Fruit fly (Drosophila melanogaster) whole organism, embryonic: ENCODE measurements around the gene CG16717.

Source experiments
- CG10209 ChIP-seq: fragments of 200-800 bp; sonication (Bioruptor generic); optimal IDR thresholded peaks from 3 replicates; lab custom pipeline; 2017; ENCODE audit warnings: missing biosample characterization, mild to moderate bottlenecking, missing genetic modification characterization, missing genetic modification reagents
- CG11398 ChIP-seq: fragments of 200-800 bp; sonication (Bioruptor generic); optimal IDR thresholded peaks from 2 replicates; lab custom pipeline; 2016; ENCODE audit warnings: missing biosample characterization, missing genetic modification characterization
- CG12219 ChIP-seq: fragments of 200-800 bp; sonication (Bioruptor generic); optimal IDR thresholded peaks from 3 replicates; lab custom pipeline; 2018; ENCODE audit warnings: missing biosample characterization, mild to moderate bottlenecking, missing genetic modification characterization
- CG13894 ChIP-seq: fragments of 200-800 bp; sonication (Bioruptor generic); optimal IDR thresholded peaks from 3 replicates; lab custom pipeline; 2018; ENCODE audit warnings: missing biosample characterization, mild to moderate bottlenecking, missing genetic modification characterization, moderate library complexity
- CG14050 ChIP-seq: fragments of 200-800 bp; sonication (Bioruptor generic); IDR thresholded peaks from 3 replicates; pipeline ENCODE4 v1.3.6; 2022; ENCODE audit warnings: missing biosample characterization, missing genetic modification characterization
- CG14441 ChIP-seq: fragments of 200-800 bp; sonication (Bioruptor generic); IDR thresholded peaks from 2 replicates; pipeline ENCODE4 v1.3.6; 2022; ENCODE audit warnings: missing biosample characterization, missing genetic modification characterization
- CG14965 ChIP-seq: fragments of 200-800 bp; sonication (Bioruptor generic); optimal IDR thresholded peaks from 2 replicates; lab custom pipeline; 2016; ENCODE audit warnings: missing biosample characterization, missing genetic modification characterization, borderline replicate concordance
- CG16779 ChIP-seq: fragments of 200-800 bp; sonication (Bioruptor generic); IDR thresholded peaks from 2 replicates; pipeline ENCODE4 v1.3.6; 2022; ENCODE audit warnings: missing biosample characterization, missing genetic modification characterization
- CG1792 ChIP-seq: fragments of 200-800 bp; sonication (Bioruptor generic); optimal IDR thresholded peaks from 2 replicates; lab custom pipeline; 2016; ENCODE audit warnings: missing biosample characterization, missing genetic modification characterization
- CG2712 ChIP-seq: fragments of 200-800 bp; optimal IDR thresholded peaks from 3 replicates; lab custom pipeline; 2019; ENCODE audit warnings: missing biosample characterization, mild to moderate bottlenecking, missing genetic modification characterization, moderate library complexity
- CG33213 ChIP-seq: fragments of 200-800 bp; sonication (Bioruptor generic); optimal IDR thresholded peaks from 3 replicates; lab custom pipeline; 2016; ENCODE audit warnings: missing biosample characterization, missing genetic modification characterization
- CG34376 ChIP-seq: fragments of 200-800 bp; sonication (Bioruptor generic); optimal IDR thresholded peaks from 2 replicates; lab custom pipeline; 2018; ENCODE audit warnings: missing biosample characterization, mild to moderate bottlenecking, missing genetic modification characterization
- CG4282 ChIP-seq: fragments of 200-800 bp; sonication (Bioruptor generic); optimal IDR thresholded peaks from 2 replicates; lab custom pipeline; 2016; ENCODE audit warnings: missing biosample characterization, missing genetic modification characterization
- CG4730 ChIP-seq: fragments of 200-800 bp; sonication (Bioruptor generic); IDR thresholded peaks from 2 replicates; pipeline ENCODE4 v1.3.6; 2022; ENCODE audit warnings: missing biosample characterization, missing genetic modification characterization
- CG7372 ChIP-seq: fragments of 200-800 bp; sonication (Bioruptor generic); IDR thresholded peaks from 2 replicates; pipeline ENCODE4 v1.3.6; 2022; ENCODE audit warnings: missing biosample characterization, missing genetic modification characterization
- CG9932 ChIP-seq: fragments of 200-800 bp; sonication (Bioruptor generic); IDR thresholded peaks from 2 replicates; pipeline ENCODE4 v1.3.6; 2022; ENCODE audit warnings: missing biosample characterization, missing genetic modification characterization
- D ChIP-seq, 2 experiments: fragments of 200-800 bp in 1 of 2; fragments of >200 bp in 1 of 2; sonication (Bioruptor generic) in 1 of 2; optimal IDR thresholded peaks; 2 replicates in 1 of 2; 3 replicates in 1 of 2; lab custom pipeline; 2017; ENCODE audit warnings: mild to moderate bottlenecking in 1 of 2, missing biosample characterization in 1 of 2, missing genetic modification characterization in 1 of 2, missing genetic modification reagents in 1 of 2
- Dll ChIP-seq: fragments of 200-800 bp; sonication (Bioruptor generic); IDR thresholded peaks from 4 replicates; pipeline ENCODE4 v1.3.6; 2022; ENCODE audit warnings: missing biosample characterization, missing genetic modification characterization; ENCODE audit not compliant: partially characterized antibody
- E2f1 ChIP-seq: fragments of 200-800 bp; sonication (Bioruptor generic); IDR thresholded peaks from 2 replicates; pipeline ENCODE4 v1.3.6; 2022; ENCODE audit warnings: missing biosample characterization, missing genetic modification characterization
- Fer3 ChIP-seq: fragments of 200-800 bp; sonication (Bioruptor generic); optimal IDR thresholded peaks from 2 replicates; lab custom pipeline; 2018; ENCODE audit warnings: missing biosample characterization, mild to moderate bottlenecking, missing genetic modification characterization, moderate library complexity
- H15 ChIP-seq: fragments of 200-800 bp; sonication (Bioruptor generic); IDR thresholded peaks from 3 replicates; pipeline ENCODE4 v1.3.6; 2022; ENCODE audit warnings: missing biosample characterization, missing genetic modification characterization
- H2.0 ChIP-seq: fragments of 200-800 bp; sonication (Bioruptor generic); IDR thresholded peaks from 2 replicates; pipeline ENCODE4 v1.3.6; 2022; ENCODE audit warnings: missing biosample characterization, missing genetic modification characterization
- Lpt ChIP-seq: fragments of >200 bp; optimal IDR thresholded peaks from 2 replicates; lab custom pipeline; 2018; ENCODE audit warnings: missing biosample characterization, missing genetic modification characterization
- MTF-1 ChIP-seq: fragments of 200-800 bp; sonication (Bioruptor generic); optimal IDR thresholded peaks from 2 replicates; lab custom pipeline; 2018; ENCODE audit warnings: missing biosample characterization, mild to moderate bottlenecking, missing genetic modification characterization, borderline replicate concordance
- Scr ChIP-seq: fragments of 200-800 bp; sonication (Bioruptor generic); IDR thresholded peaks from 2 replicates; pipeline ENCODE4 v1.3.6; 2022; ENCODE audit warnings: missing biosample characterization, missing genetic modification characterization; ENCODE audit not compliant: partially characterized antibody
- chinmo ChIP-seq: fragments of 200-800 bp; sonication (Bioruptor generic); IDR thresholded peaks from 4 replicates; pipeline ENCODE4 v1.3.6; 2022; ENCODE audit warnings: missing biosample characterization, missing genetic modification characterization; ENCODE audit not compliant: partially characterized antibody
- ci ChIP-seq: fragments of 200-800 bp; sonication (Bioruptor generic); IDR thresholded peaks from 3 replicates; pipeline ENCODE4 v1.3.6; 2022; ENCODE audit warnings: missing biosample characterization, missing genetic modification characterization
- crp ChIP-seq, 2 experiments: fragments of 200-800 bp; sonication (Bioruptor generic); optimal IDR thresholded peaks; 2 replicates in 1 of 2; 3 replicates in 1 of 2; lab custom pipeline; 2017; ENCODE audit warnings: missing biosample characterization in 2 of 2, missing genetic modification characterization in 2 of 2, mild to moderate bottlenecking in 1 of 2, moderate library complexity in 1 of 2
- dati ChIP-seq: fragments of 200-800 bp; sonication (Bioruptor generic); IDR thresholded peaks from 2 replicates; pipeline ENCODE4 v1.3.6; 2022; ENCODE audit warnings: missing biosample characterization, missing genetic modification characterization
- disco-r ChIP-seq: fragments of 200-800 bp; sonication (Bioruptor generic); optimal IDR thresholded peaks from 2 replicates; lab custom pipeline; 2016; ENCODE audit warnings: missing biosample characterization, missing genetic modification characterization
- eve ChIP-seq, 2 experiments: fragments of >200 bp; optimal IDR thresholded peaks; 2 replicates each; lab custom pipeline; 2017; ENCODE audit warnings: missing biosample characterization in 2 of 2, missing genetic modification characterization in 2 of 2
- eyg ChIP-seq: fragments of 200-800 bp; sonication (Bioruptor generic); optimal IDR thresholded peaks from 3 replicates; lab custom pipeline; 2016; ENCODE audit warnings: missing biosample characterization, missing genetic modification characterization
- grau ChIP-seq: fragments of 200-800 bp; optimal IDR thresholded peaks from 3 replicates; lab custom pipeline; 2019; ENCODE audit warnings: missing biosample characterization, mild to moderate bottlenecking, missing genetic modification characterization, moderate library complexity
- gsb ChIP-seq: fragments of 200-800 bp; sonication (Bioruptor generic); IDR thresholded peaks from 2 replicates; pipeline ENCODE4 v1.3.6; 2022; ENCODE audit warnings: missing biosample characterization, missing genetic modification characterization
- hbn ChIP-seq: fragments of 200-800 bp; sonication (Bioruptor generic); IDR thresholded peaks from 2 replicates; pipeline ENCODE4 v1.3.6; 2022; ENCODE audit warnings: missing biosample characterization, missing genetic modification characterization; ENCODE audit not compliant: partially characterized antibody
- jumu ChIP-seq: fragments of 200-800 bp; sonication (Bioruptor generic); optimal IDR thresholded peaks from 3 replicates; lab custom pipeline; 2016; ENCODE audit warnings: missing biosample characterization, missing genetic modification characterization
- lbe ChIP-seq: fragments of 200-800 bp; sonication (Bioruptor generic); optimal IDR thresholded peaks from 2 replicates; lab custom pipeline; 2016; ENCODE audit warnings: missing biosample characterization, mild to moderate bottlenecking, missing genetic modification characterization
- mirr ChIP-seq: fragments of 200-800 bp; sonication (Bioruptor generic); optimal IDR thresholded peaks from 3 replicates; lab custom pipeline; 2018; ENCODE audit warnings: missing biosample characterization, mild to moderate bottlenecking, missing genetic modification characterization
- pan ChIP-seq, 4 experiments: fragments of >200 bp in 3 of 4; fragments of 200-800 bp in 1 of 4; sonication (Bioruptor generic) in 1 of 4; optimal IDR thresholded peaks in 3 of 4; IDR thresholded peaks in 1 of 4; 2 replicates each; pipeline versions ENCODE4 v1.3.6 to Lab custom; 2017 to 2022; ENCODE audit warnings: missing biosample characterization in 2 of 4, missing genetic modification characterization in 2 of 4, mixed read lengths in 1 of 4
- salm ChIP-seq: fragments of 200-800 bp; sonication (Bioruptor generic); optimal IDR thresholded peaks from 2 replicates; lab custom pipeline; 2018; ENCODE audit warnings: missing biosample characterization, mild to moderate bottlenecking, missing genetic modification characterization
- sd ChIP-seq: fragments of 200-800 bp; sonication (Bioruptor generic); optimal IDR thresholded peaks from 3 replicates; lab custom pipeline; 2018; ENCODE audit warnings: missing biosample characterization, mild to moderate bottlenecking, missing genetic modification characterization, moderate library complexity
- sqz ChIP-seq: fragments of 200-800 bp; sonication (Bioruptor generic); optimal IDR thresholded peaks from 3 replicates; lab custom pipeline; 2018; ENCODE audit warnings: missing biosample characterization, mild to moderate bottlenecking, missing genetic modification characterization
- stc ChIP-seq: fragments of 200-800 bp; sonication (Bioruptor generic); IDR thresholded peaks from 2 replicates; pipeline ENCODE4 v1.3.6; 2022; ENCODE audit warnings: missing biosample characterization, missing genetic modification characterization
- trem ChIP-seq: fragments of 200-800 bp; optimal IDR thresholded peaks from 3 replicates; lab custom pipeline; 2019; ENCODE audit warnings: missing biosample characterization, mild to moderate bottlenecking, missing genetic modification characterization, moderate library complexity
- ttk ChIP-seq: fragments of 200-800 bp; sonication (Bioruptor generic); IDR thresholded peaks from 2 replicates; pipeline ENCODE4 v2.1.2; 2022; ENCODE audit warnings: missing biosample characterization, missing genetic modification characterization
- unpg ChIP-seq: fragments of 200-800 bp; sonication (Bioruptor generic); optimal IDR thresholded peaks from 3 replicates; lab custom pipeline; 2018; ENCODE audit warnings: missing biosample characterization, mild to moderate bottlenecking, missing genetic modification characterization, moderate library complexity
- usp ChIP-seq: fragments of >200 bp; optimal IDR thresholded peaks from 2 replicates; lab custom pipeline; 2017; ENCODE audit warnings: missing biosample characterization, missing genetic modification characterization
- z ChIP-seq: fragments of 200-800 bp; sonication (Bioruptor generic); IDR thresholded peaks from 3 replicates; pipeline ENCODE4 v1.3.6; 2022; ENCODE audit warnings: missing biosample characterization, missing genetic modification characterization
- zen2 ChIP-seq: fragments of 200-800 bp; sonication (Bioruptor generic); IDR thresholded peaks from 3 replicates; pipeline ENCODE4 v1.3.6; 2022; ENCODE audit warnings: missing biosample characterization, missing genetic modification characterization; ENCODE audit not compliant: partially characterized antibody

Gene CG16717

DNA sequence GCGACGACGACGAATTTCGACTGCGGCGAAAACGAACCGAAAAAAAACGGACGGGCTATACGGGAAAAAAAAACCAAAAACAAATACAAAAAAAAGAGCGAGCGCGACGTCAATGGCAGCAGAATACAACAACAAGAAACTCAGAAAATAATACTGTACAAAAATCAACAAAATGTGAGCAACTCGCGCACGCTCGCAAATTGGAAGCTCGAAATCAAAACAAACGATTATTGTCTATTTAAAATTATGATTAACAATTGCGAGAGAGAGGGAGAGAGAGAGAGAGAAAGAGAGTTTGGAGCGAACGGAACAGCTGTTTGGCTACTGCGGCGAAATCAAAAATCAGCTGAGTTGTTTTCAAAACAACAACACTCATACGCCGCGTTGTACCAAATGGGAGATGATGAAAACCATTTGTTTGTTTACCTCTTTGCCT lies 3.5 kb upstream of the CG16717 start (continued):
- no peak for TF ChIP-seq CG11398 (GFP tag; lab: Kevin White, UChicago)
- no peak for TF ChIP-seq E2f1 (GFP tag; lab: Robert Waterston, UW)
- TF ChIP-seq sd (tag; lab: Kevin White, UChicago): peak; percentile 25
- TF ChIP-seq mirr (GFP tag; lab: Kevin White, UChicago): peak; percentile 6
- TF ChIP-seq CG13894: no peak
- TF ChIP-seq Dll (GFP tag; lab: Robert Waterston, UW): peak; percentile 64
- TF ChIP-seq CG4730 (GFP tag; lab: Robert Waterston, UW): no peak
- no peak for TF ChIP-seq CG2712
- peak in 1 of 2 experiments; percentile 23 for TF ChIP-seq eve (GFP tag; optimal IDR thresholded peaks at IDR 0.05; lab: Kevin White, UChicago)
- TF ChIP-seq CG14050 (GFP tag; lab: Robert Waterston, UW): no peak
- TF ChIP-seq zen2: peak; percentile 67; the same call in 2 of the 3 replicates
- no peak for TF ChIP-seq CG10209
- no peak for TF ChIP-seq CG16779
- TF ChIP-seq H15: no peak
- TF ChIP-seq z (GFP tag; lab: Robert Waterston, UW): no peak
- peak; percentile 22 for TF ChIP-seq salm
- TF ChIP-seq Fer3 (tag; lab: Kevin White, UChicago): no peak
- TF ChIP-seq pan (optimal IDR thresholded peaks at IDR 0.05; lab: Kevin White, UChicago): no peak
- TF ChIP-seq pan (GFP tag; optimal IDR thresholded peaks at IDR 0.05 in 1 of 2, IDR thresholded peaks at IDR 0.05 in 1 of 2): no peak
- no peak for TF ChIP-seq D (optimal IDR thresholded peaks at IDR 0.05; lab: Kevin White, UChicago)
- no peak for TF ChIP-seq D (GFP tag; optimal IDR thresholded peaks at IDR 0.05; lab: Kevin White, UChicago)
- no peak for TF ChIP-seq usp
- TF ChIP-seq unpg (GFP tag; lab: Kevin White, UChicago): no peak
- TF ChIP-seq CG14965 (GFP tag; lab: Kevin White, UChicago): no peak
- TF ChIP-seq ci (GFP tag; lab: Robert Waterston, UW): no peak
- TF ChIP-seq H2.0: no peak
- TF ChIP-seq MTF-1 (GFP tag; lab: Kevin White, UChicago): peak; percentile 15
- TF ChIP-seq CG9932 (GFP tag; lab: Robert Waterston, UW): no peak
- TF ChIP-seq Lpt: no peak
- 0 out of 2 replicates have a peak, but pooled peaks have one; percentile 20 for TF ChIP-seq Scr (GFP tag; lab: Robert Waterston, UW)
- TF ChIP-seq CG34376 (GFP tag; lab: Kevin White, UChicago): peak; percentile 65
- peak; percentile 77; the same call in 1 of the 4 replicates for TF ChIP-seq chinmo
- no peak for TF ChIP-seq gsb (GFP tag; lab: Robert Waterston, UW)
- TF ChIP-seq CG7372 (GFP tag; lab: Robert Waterston, UW): peak; percentile 61
- TF ChIP-seq dati (GFP tag; lab: Robert Waterston, UW): no peak
- TF ChIP-seq trem (tag; lab: Kevin White, UChicago): no peak
- no peak for TF ChIP-seq CG1792 (GFP tag; lab: Kevin White, UChicago)
- TF ChIP-seq CG14441 (GFP tag; lab: Robert Waterston, UW): no peak
- no peak for TF ChIP-seq disco-r
- TF ChIP-seq CG4282 (GFP tag; lab: Kevin White, UChicago): no peak
- TF ChIP-seq hbn: peak; percentile 51
- TF ChIP-seq sqz (GFP tag; lab: Kevin White, UChicago): peak; percentile 90
- no peak for TF ChIP-seq jumu
- TF ChIP-seq CG12219 (GFP tag; lab: Kevin White, UChicago): no peak
- no peak for TF ChIP-seq ttk (GFP tag; lab: Robert Waterston, UW)
- no peak for TF ChIP-seq CG33213 (GFP tag; lab: Kevin White, UChicago)
- no peak for TF ChIP-seq stc (GFP tag; lab: Robert Waterston, UW)
- TF ChIP-seq lbe (GFP tag; lab: Kevin White, UChicago): peak; percentile 76
- no peak for TF ChIP-seq grau (tag; lab: Kevin White, UChicago)
- TF ChIP-seq crp (GFP tag; optimal IDR thresholded peaks at IDR 0.05; lab: Kevin White, UChicago): peak in 1 of 2 experiments; percentile 81
- TF ChIP-seq eyg: no peak
